Fruit fly (Drosophila melanogaster): ENCODE data around the gene Rcd7.

Gene Rcd7

DNA sequence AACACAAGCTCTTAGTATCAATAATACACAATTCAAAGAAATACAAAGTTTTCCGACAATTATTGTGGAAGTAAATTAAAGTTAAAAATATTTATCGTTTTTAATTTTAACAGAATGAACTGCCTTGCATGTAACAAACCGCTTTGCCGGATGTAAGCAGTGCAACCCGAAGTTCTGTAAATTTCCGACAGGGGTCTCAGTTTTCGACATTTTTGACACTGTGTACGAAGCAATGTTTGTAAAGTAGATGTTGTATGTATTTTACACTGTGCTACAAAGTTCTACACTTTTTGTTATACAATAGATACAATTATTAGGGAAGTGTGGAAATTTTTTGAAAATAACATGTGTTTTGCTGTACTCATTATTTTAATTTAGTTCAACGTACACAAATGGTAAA is 28.4 kb upstream of the Rcd7 start (continued):
- TF ChIP-seq gem (tag; optimal IDR thresholded peaks at IDR 0.05) (peak; percentile 81), jumu (GFP tag; optimal IDR thresholded peaks at IDR 0.05) (peak; percentile 90), H2.0 (GFP tag; IDR thresholded peaks at IDR 0.05) (peak; percentile 93), sqz (GFP tag; optimal IDR thresholded peaks at IDR 0.05) (no peak), eyg (GFP tag; optimal IDR thresholded peaks at IDR 0.05) (peak; percentile 94), gfzf (GFP tag; optimal IDR thresholded peaks at IDR 0.05) (peak; percentile 21), CG9215 (GFP tag; IDR thresholded peaks at IDR 0.05) (peak; percentile 80), CG1647 (GFP tag; optimal IDR thresholded peaks at IDR 0.05) (peak; percentile 90), Hand (GFP tag; optimal IDR thresholded peaks at IDR 0.05) (no peak), dm (GFP tag; optimal IDR thresholded peaks at IDR 0.05) (peak; percentile 74), shn (GFP tag; optimal IDR thresholded peaks at IDR 0.05) (peak; percentile 86), Neu2 (GFP tag; optimal IDR thresholded peaks at IDR 0.05; ENCODE audit: borderline replicate concordance) (peak; percentile 64), pnt (GFP tag; optimal IDR thresholded peaks at IDR 0.05) (peak; percentile 89), slp2 (GFP tag; optimal IDR thresholded peaks at IDR 0.05) (peak; percentile 89), Hr39 (optimal IDR thresholded peaks at IDR 0.05) (no peak), seq (GFP tag; IDR thresholded peaks at IDR 0.05) (peak; percentile 60; the same call in 1 of the 2 replicates), CG10431 (GFP tag; optimal IDR thresholded peaks at IDR 0.05) (no peak), lbe (GFP tag; optimal IDR thresholded peaks at IDR 0.05) (no peak), CG10654 (GFP tag; optimal IDR thresholded peaks at IDR 0.05) (peak; percentile 97), CG16815 (GFP tag; optimal IDR thresholded peaks at IDR 0.05) (peak; percentile 73), pb (GFP tag; optimal IDR thresholded peaks at IDR 0.05) (peak; percentile 95), CG4730 (GFP tag; IDR thresholded peaks at IDR 0.05) (peak; percentile 95), HmgZ (tag; optimal IDR thresholded peaks at IDR 0.05) (peak; percentile 85), lilli (GFP tag; optimal IDR thresholded peaks at IDR 0.05) (peak; percentile 70), HLH4C (GFP tag; IDR thresholded peaks at IDR 0.05; ENCODE audit: partially characterized antibody) (peak; percentile 45; the same call in 1 of the 3 replicates), CG17361 (GFP tag; IDR thresholded peaks at IDR 0.05) (peak; percentile 86), CG7839 (tag; optimal IDR thresholded peaks at IDR 0.05) (peak; percentile 88), kni (GFP tag; optimal IDR thresholded peaks at IDR 0.05) (peak; percentile 75), CG6272 (GFP tag; IDR thresholded peaks at IDR 0.05) (peak; percentile 86), CG11695 (GFP tag; IDR thresholded peaks at IDR 0.05) (peak; percentile 77), Xrp1 (GFP tag; IDR thresholded peaks at IDR 0.05) (no peak; the same call in 1 of the 2 replicates), CG9797 (GFP tag; optimal IDR thresholded peaks at IDR 0.05) (no peak), hkb (optimal IDR thresholded peaks at IDR 0.05) (no peak), hkb (GFP tag; IDR thresholded peaks at IDR 0.05) (no peak; the same call in 1 of the 2 replicates), yki (optimal IDR thresholded peaks at IDR 0.05) (peak; percentile 6), CG3847 (GFP tag; IDR thresholded peaks at IDR 0.05) (peak; percentile 90), GATAe (GFP tag; conservative IDR thresholded peaks at IDR 0.05) (peak; percentile 65), CG7928 (GFP tag; optimal IDR thresholded peaks at IDR 0.05) (peak; percentile 49), CG34376 (GFP tag; optimal IDR thresholded peaks at IDR 0.05) (peak; percentile 85), Ssrp (tag; optimal IDR thresholded peaks at IDR 0.05) (peak; percentile 71), twi (tag; optimal IDR thresholded peaks at IDR 0.05) (peak; percentile 79), CG12071 (GFP tag; optimal IDR thresholded peaks at IDR 0.05) (peak; percentile 82), chif (GFP tag; optimal IDR thresholded peaks at IDR 0.05) (peak; percentile 85 to 94), Asciz (GFP tag; optimal IDR thresholded peaks at IDR 0.05) (peak; percentile 74), klu (GFP tag; IDR thresholded peaks at IDR 0.05) (peak; percentile 82), Hsf (GFP tag; optimal IDR thresholded peaks at IDR 0.05) (peak; percentile 92), Ptx1 (GFP tag; IDR thresholded peaks at IDR 0.05) (peak; percentile 95), cato (GFP tag; optimal IDR thresholded peaks at IDR 0.05; ENCODE audit: borderline replicate concordance) (peak; percentile 81), Myb (GFP tag; optimal IDR thresholded peaks at IDR 0.05) (peak; percentile 81), Awh (GFP tag; IDR thresholded peaks at IDR 0.05) (peak; percentile 88), ac (GFP tag; optimal IDR thresholded peaks at IDR 0.05) (peak; percentile 27), Atf3 (GFP tag; optimal IDR thresholded peaks at IDR 0.05) (peak; percentile 79), wdn (GFP tag; IDR thresholded peaks at IDR 0.05) (peak; percentile 87)

All from whole organism, embryonic.